In the genomic region with DNA sequence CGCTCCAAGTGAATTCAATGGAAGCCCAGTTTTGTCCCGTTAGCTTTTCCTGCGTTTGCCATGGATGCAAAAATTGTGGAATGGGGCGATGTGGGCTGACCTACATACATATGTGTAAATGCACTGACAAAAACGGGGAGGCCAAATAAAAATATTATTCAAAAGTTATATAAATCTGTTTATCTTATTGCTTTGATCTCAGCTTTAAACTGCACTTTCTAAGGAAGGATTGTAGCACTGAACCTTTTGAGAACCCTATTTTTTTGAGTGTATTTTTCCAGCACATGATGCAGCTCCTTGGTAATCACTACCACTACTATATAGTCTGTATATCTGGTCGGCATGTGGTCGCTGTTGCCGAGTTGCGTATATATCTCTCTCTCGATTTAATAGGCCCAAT, we compare ENCODE assay signal across 1 fruit fly cellular context.
TF ChIP-seq lines count a peak whose summit lies in the region.

No protein-coding gene starts in this region.

TF ChIP-seq in whole organism, embryonic, 481 proteins besides CTCF, POLR2A, EP300 and RAD21 (continued from another document):
- TF ChIP-seq eve (GFP tag; optimal IDR thresholded peaks at IDR 0.05; lab: Kevin White, UChicago): peak in 1 of 2 experiments; percentile 30
- TF ChIP-seq CG43689 (GFP tag; IDR thresholded peaks at IDR 0.05; lab: Robert Waterston, UW): no peak
- TF ChIP-seq CG1603 (tag; optimal IDR thresholded peaks at IDR 0.05; lab: Kevin White, UChicago): no peak
- TF ChIP-seq CG18476 (GFP tag; optimal IDR thresholded peaks at IDR 0.05; lab: Kevin White, UChicago): no peak
- TF ChIP-seq CG14965 (GFP tag; optimal IDR thresholded peaks at IDR 0.05; lab: Kevin White, UChicago; ENCODE audit: borderline replicate concordance): no peak
- TF ChIP-seq HmgD (GFP tag; optimal IDR thresholded peaks at IDR 0.05; lab: Kevin White, UChicago): no peak
- peak; percentile 68 for TF ChIP-seq HLH3B (GFP tag; IDR thresholded peaks at IDR 0.05; lab: Robert Waterston, UW)
- TF ChIP-seq rib (GFP tag; IDR thresholded peaks at IDR 0.05; lab: Robert Waterston, UW): no peak
- no peak for TF ChIP-seq CG18619 (GFP tag; optimal IDR thresholded peaks at IDR 0.05; lab: Kevin White, UChicago)
- TF ChIP-seq fd96Cb (tag; optimal IDR thresholded peaks at IDR 0.05; lab: Kevin White, UChicago): peak; percentile 59
- TF ChIP-seq ac (GFP tag; optimal IDR thresholded peaks at IDR 0.05; lab: Kevin White, UChicago): no peak
- no peak for TF ChIP-seq ftz-f1 (GFP tag; optimal IDR thresholded peaks at IDR 0.05; lab: Kevin White, UChicago)
- no peak for TF ChIP-seq klu (GFP tag; IDR thresholded peaks at IDR 0.05; lab: Robert Waterston, UW)
- TF ChIP-seq CG7357 (GFP tag; IDR thresholded peaks at IDR 0.05; lab: Robert Waterston, UW): peak; percentile 30; the same call in 1 of the 3 replicates
- TF ChIP-seq CG1647 (GFP tag; optimal IDR thresholded peaks at IDR 0.05; lab: Kevin White, UChicago): no peak
- TF ChIP-seq stc (GFP tag; IDR thresholded peaks at IDR 0.05; lab: Robert Waterston, UW): peak; percentile 47; the same call in 1 of the 2 replicates
- no peak for TF ChIP-seq Opbp (GFP tag; IDR thresholded peaks at IDR 0.05; lab: Robert Waterston, UW; ENCODE audit: partially characterized antibody)
- no peak for TF ChIP-seq CG4404 (GFP tag; IDR thresholded peaks at IDR 0.05; lab: Robert Waterston, UW)
- 0 out of 3 replicates have a peak, but pooled peaks have one; percentile 32 for TF ChIP-seq CG2199 (GFP tag; IDR thresholded peaks at IDR 0.05; lab: Robert Waterston, UW)
TF ChIP-seq in whole organism, embryonic: peak in this region for 154.
